Worm (Caenorhabditis elegans) whole organism, young adult: ENCODE data around the gene ari-2.
A peak's percentile ranks its signal among the peaks of the same experiment; 100 is the strongest.

Source experiments
- B0035.1 ChIP-seq: sonication (generic microtip); optimal IDR thresholded peaks from 2 replicates; lab custom pipeline; 2016; ENCODE audit warnings: missing genetic modification characterization, mild to moderate bottlenecking, missing compliant biosample characterization, missing genotype, missing genetic modification reagents
- B0261.1 ChIP-seq: sonication (generic microtip); optimal IDR thresholded peaks from 2 replicates; lab custom pipeline; 2016; ENCODE audit warnings: mild to moderate bottlenecking, missing genetic modification characterization, moderate library complexity, missing compliant biosample characterization
- C06A6.2 ChIP-seq: fragments of 200-800 bp; sonication (Bioruptor generic); conservative IDR thresholded peaks from 2 replicates; pipeline ENCODE4 v1.3.6; 2022; ENCODE audit warnings: missing genetic modification characterization, missing compliant biosample characterization
- F10E7.11 ChIP-seq: sonication (generic microtip); optimal IDR thresholded peaks from 2 replicates; lab custom pipeline; 2017; ENCODE audit warnings: mild to moderate bottlenecking, missing genetic modification characterization, moderate library complexity, missing compliant biosample characterization
- F55B11.4 ChIP-seq: sonication (generic microtip); optimal IDR thresholded peaks from 2 replicates; lab custom pipeline; 2016; ENCODE audit warnings: missing compliant biosample characterization, missing genetic modification characterization, borderline replicate concordance; ENCODE audit not compliant: insufficient read depth
- K11D2.4 ChIP-seq: fragments of 200-800 bp; sonication (Bioruptor generic); IDR thresholded peaks from 2 replicates; pipeline ENCODE4 v1.3.6; 2022; ENCODE audit warnings: missing genetic modification reagents, missing genetic modification characterization, missing compliant biosample characterization
- Y56A3A.18 ChIP-seq: fragments of 200-800 bp; sonication (Bioruptor generic); IDR thresholded peaks from 2 replicates; pipeline ENCODE4 v1.3.6; 2022; ENCODE audit warnings: missing genetic modification reagents, missing genetic modification characterization, missing compliant biosample characterization
- Y67H2A.10 ChIP-seq: fragments of 200-800 bp; sonication (Bioruptor generic); conservative IDR thresholded peaks from 2 replicates; pipeline ENCODE4 v1.3.6; 2022; ENCODE audit warnings: missing genetic modification reagents, missing genetic modification characterization, missing compliant biosample characterization
- Y79H2A.3 ChIP-seq: fragments of 200-800 bp; sonication (Bioruptor generic); conservative IDR thresholded peaks from 2 replicates; pipeline ENCODE4 v1.3.6; 2022; ENCODE audit warnings: missing genetic modification reagents, missing genetic modification characterization, missing compliant biosample characterization
- Y95B8A.8 ChIP-seq: fragments of 200-800 bp; sonication (Bioruptor generic); IDR thresholded peaks from 2 replicates; pipeline ENCODE4 v1.3.6; 2022; ENCODE audit warnings: missing genetic modification reagents, missing genetic modification characterization, missing compliant biosample characterization
- ZK185.1 ChIP-seq: sonication (generic microtip); optimal IDR thresholded peaks from 2 replicates; lab custom pipeline; 2016; ENCODE audit warnings: mild to moderate bottlenecking, missing genetic modification characterization, missing compliant biosample characterization; ENCODE audit not compliant: poor library complexity, severe bottlenecking
- ama-1 ChIP-seq, 3 experiments: fragments of 150-350 bp in 1 of 3; sonication (generic microtip) in 2 of 3; optimal IDR thresholded peaks; 2 replicates each; lab custom pipeline; 2014 to 2018; ENCODE audit warnings: missing biosample characterization in 2 of 3, missing genetic modification characterization in 2 of 3, missing genetic modification reagents in 2 of 3
- aptf-2 ChIP-seq: fragments of 200-800 bp; sonication (Bioruptor generic); conservative IDR thresholded peaks from 2 replicates; pipeline ENCODE4 v1.3.6; 2022; ENCODE audit warnings: missing genetic modification reagents, missing genetic modification characterization, missing compliant biosample characterization
- aptf-3 ChIP-seq: fragments of 200-800 bp; sonication (Bioruptor generic); IDR thresholded peaks from 2 replicates; pipeline ENCODE4 v1.3.6; 2022; ENCODE audit warnings: missing genetic modification characterization, missing compliant biosample characterization
- athp-1 ChIP-seq: sonication (generic microtip); optimal IDR thresholded peaks from 2 replicates; lab custom pipeline; 2017; ENCODE audit warnings: mild to moderate bottlenecking, missing genetic modification characterization, missing compliant biosample characterization
- ccch-3 ChIP-seq: fragments of 200-800 bp; sonication (Bioruptor generic); optimal IDR thresholded peaks from 2 replicates; lab custom pipeline; 2018; ENCODE audit warnings: mild to moderate bottlenecking, missing genetic modification characterization, missing compliant biosample characterization
- cebp-1 ChIP-seq, 2 experiments: fragments of 200-800 bp in 1 of 2; sonication (Bioruptor generic) in 1 of 2; sonication (generic microtip) in 1 of 2; IDR thresholded peaks in 1 of 2; optimal IDR thresholded peaks in 1 of 2; 2 replicates each; pipeline versions ENCODE4 v1.3.6 to Lab custom; 2017 to 2022; ENCODE audit warnings: missing compliant biosample characterization in 2 of 2, missing genetic modification characterization in 2 of 2, mild to moderate bottlenecking in 1 of 2, missing genetic modification reagents in 1 of 2, moderate library complexity in 1 of 2
- cebp-2 ChIP-seq: fragments of 200-800 bp; sonication (Bioruptor generic); IDR thresholded peaks from 2 replicates; pipeline ENCODE4 v1.3.6; 2022; ENCODE audit warnings: missing genetic modification characterization, missing compliant biosample characterization
- ceh-27 ChIP-seq: fragments of 200-800 bp; sonication (Bioruptor generic); optimal IDR thresholded peaks from 2 replicates; lab custom pipeline; 2018; ENCODE audit warnings: mild to moderate bottlenecking, missing genetic modification characterization, moderate library complexity, missing compliant biosample characterization
- ceh-58 ChIP-seq: fragments of 200-800 bp; sonication (Bioruptor generic); IDR thresholded peaks from 2 replicates; pipeline ENCODE4 v1.3.6; 2022; ENCODE audit warnings: missing genetic modification characterization, missing compliant biosample characterization
- egl-44 ChIP-seq: fragments of 200-800 bp; sonication (Bioruptor generic); IDR thresholded peaks from 2 replicates; pipeline ENCODE4 v1.3.6; 2022; ENCODE audit warnings: missing genetic modification reagents, missing genetic modification characterization, missing compliant biosample characterization
- egrh-3 ChIP-seq: fragments of 200-800 bp; sonication (Bioruptor generic); IDR thresholded peaks from 2 replicates; pipeline ENCODE4 v1.3.6; 2022; ENCODE audit warnings: missing genetic modification reagents, missing genetic modification characterization, missing compliant biosample characterization
- ets-4 ChIP-seq: fragments of 200-800 bp; sonication (Bioruptor generic); optimal IDR thresholded peaks from 2 replicates; lab custom pipeline; 2018; ENCODE audit warnings: mild to moderate bottlenecking, missing genetic modification characterization, missing compliant biosample characterization
- him-1 ChIP-seq: sonication (generic microtip); optimal IDR thresholded peaks from 2 replicates; lab custom pipeline; 2016; ENCODE audit warnings: missing genotype, missing genetic modification reagents, missing genetic modification characterization, missing compliant biosample characterization
- hsf-1 ChIP-seq: fragments of 200-800 bp; sonication (Bioruptor generic); IDR thresholded peaks from 2 replicates; pipeline ENCODE4 v1.3.6; 2022; ENCODE audit warnings: missing genetic modification reagents, missing genetic modification characterization, missing compliant biosample characterization
- lin-54 ChIP-seq: fragments of 200-800 bp; sonication (Bioruptor generic); optimal IDR thresholded peaks from 2 replicates; lab custom pipeline; 2018; ENCODE audit warnings: mild to moderate bottlenecking, missing genetic modification characterization, missing compliant biosample characterization
- lir-1 ChIP-seq: fragments of 200-800 bp; sonication (Bioruptor generic); conservative IDR thresholded peaks from 2 replicates; pipeline ENCODE4 v1.3.6; 2022; ENCODE audit warnings: missing genetic modification reagents, missing genetic modification characterization, missing compliant biosample characterization
- lsy-27 ChIP-seq: sonication (generic microtip); optimal IDR thresholded peaks from 2 replicates; lab custom pipeline; 2017; ENCODE audit warnings: missing genetic modification characterization, mild to moderate bottlenecking, missing compliant biosample characterization, antibody characterized with exemption, missing genotype, borderline replicate concordance; ENCODE audit not compliant: insufficient read depth
- madf-3 ChIP-seq: fragments of 200-800 bp; sonication (Bioruptor generic); IDR thresholded peaks from 2 replicates; pipeline ENCODE4 v1.3.6; 2022; ENCODE audit warnings: missing genetic modification reagents, missing genetic modification characterization, missing compliant biosample characterization
- mcd-1 ChIP-seq: fragments of 200-800 bp; sonication (Bioruptor generic); IDR thresholded peaks from 2 replicates; pipeline ENCODE4 v1.3.6; 2022; ENCODE audit warnings: missing genetic modification reagents, missing genetic modification characterization, missing compliant biosample characterization
- mel-28 ChIP-seq: sonication (generic microtip); optimal IDR thresholded peaks from 2 replicates; lab custom pipeline; 2016; ENCODE audit warnings: borderline replicate concordance, mild to moderate bottlenecking, missing genetic modification characterization, missing compliant biosample characterization
- mxl-1 ChIP-seq: sonication (generic microtip); optimal IDR thresholded peaks from 2 replicates; lab custom pipeline; 2016; ENCODE audit warnings: missing genetic modification characterization, missing compliant biosample characterization
- nfya-1 ChIP-seq: sonication (generic microtip); optimal IDR thresholded peaks from 2 replicates; lab custom pipeline; 2017; ENCODE audit warnings: antibody characterized with exemption, missing compliant biosample characterization, missing genetic modification characterization, borderline replicate concordance; ENCODE audit not compliant: insufficient read depth
- nhr-179 ChIP-seq: sonication (generic microtip); optimal IDR thresholded peaks from 2 replicates; lab custom pipeline; 2016; ENCODE audit warnings: mild to moderate bottlenecking, missing genetic modification characterization, missing compliant biosample characterization
- nhr-27 ChIP-seq: fragments of 200-800 bp; sonication (Bioruptor generic); optimal IDR thresholded peaks from 2 replicates; lab custom pipeline; 2018; ENCODE audit warnings: mild to moderate bottlenecking, missing genetic modification characterization, moderate library complexity, missing compliant biosample characterization
- rpc-1 ChIP-seq, 2 experiments: fragments of 150-350 bp in 1 of 2; sonication (generic microtip) in 1 of 2; optimal IDR thresholded peaks; 2 replicates each; lab custom pipeline; 2014 to 2018; ENCODE audit warnings: missing biosample characterization in 1 of 2, missing genetic modification characterization in 1 of 2, missing genetic modification reagents in 1 of 2, missing genotype in 1 of 2
- snpc-1.1 ChIP-seq: sonication (generic microtip); optimal IDR thresholded peaks from 2 replicates; lab custom pipeline; 2017; ENCODE audit warnings: missing genetic modification characterization, mild to moderate bottlenecking, missing compliant biosample characterization, antibody characterized with exemption, moderate library complexity, missing genotype, missing genetic modification reagents; ENCODE audit not compliant: insufficient read depth
- snpc-3.4 ChIP-seq: sonication (generic microtip); optimal IDR thresholded peaks from 2 replicates; lab custom pipeline; 2017; ENCODE audit warnings: missing genetic modification characterization, mild to moderate bottlenecking, missing compliant biosample characterization, antibody characterized with exemption, moderate library complexity, missing genotype, missing genetic modification reagents
- sptf-2 ChIP-seq: fragments of 200-800 bp; sonication (Bioruptor generic); optimal IDR thresholded peaks from 2 replicates; lab custom pipeline; 2018; ENCODE audit warnings: mild to moderate bottlenecking, missing genetic modification characterization, missing compliant biosample characterization
- tbp1 ChIP-seq: fragments of 200-800 bp; sonication (Bioruptor generic); optimal IDR thresholded peaks from 2 replicates; lab custom pipeline; 2018; ENCODE audit warnings: mild to moderate bottlenecking, missing genetic modification characterization, missing compliant biosample characterization
- tbx-9 ChIP-seq: sonication (generic microtip); optimal IDR thresholded peaks from 2 replicates; lab custom pipeline; 2016; ENCODE audit warnings: borderline replicate concordance, missing genetic modification characterization, inconsistent platforms, missing compliant biosample characterization
- unc-130 ChIP-seq: sonication (generic microtip); optimal IDR thresholded peaks from 2 replicates; lab custom pipeline; 2016; ENCODE audit warnings: missing genetic modification reagents, missing genetic modification characterization, missing compliant biosample characterization
- unc-62 ChIP-seq: fragments of 150-350 bp; optimal IDR thresholded peaks from 2 replicates; lab custom pipeline; 2014; ENCODE audit warnings: missing biosample characterization, missing genetic modification reagents, missing genetic modification characterization
- xnd-1 ChIP-seq: sonication (generic microtip); optimal IDR thresholded peaks from 2 replicates; lab custom pipeline; 2016; ENCODE audit warnings: missing genotype, missing genetic modification reagents, missing genetic modification characterization, missing compliant biosample characterization
- zim-3 ChIP-seq: sonication (generic microtip); optimal IDR thresholded peaks from 2 replicates; lab custom pipeline; 2017; ENCODE audit warnings: mild to moderate bottlenecking, missing genetic modification characterization, moderate library complexity, missing compliant biosample characterization
- ztf-22 ChIP-seq: fragments of 200-800 bp; sonication (Bioruptor generic); optimal IDR thresholded peaks from 2 replicates; lab custom pipeline; 2018; ENCODE audit warnings: mild to moderate bottlenecking, missing genetic modification characterization, moderate library complexity, missing compliant biosample characterization

ari-2 gene

DNA sequence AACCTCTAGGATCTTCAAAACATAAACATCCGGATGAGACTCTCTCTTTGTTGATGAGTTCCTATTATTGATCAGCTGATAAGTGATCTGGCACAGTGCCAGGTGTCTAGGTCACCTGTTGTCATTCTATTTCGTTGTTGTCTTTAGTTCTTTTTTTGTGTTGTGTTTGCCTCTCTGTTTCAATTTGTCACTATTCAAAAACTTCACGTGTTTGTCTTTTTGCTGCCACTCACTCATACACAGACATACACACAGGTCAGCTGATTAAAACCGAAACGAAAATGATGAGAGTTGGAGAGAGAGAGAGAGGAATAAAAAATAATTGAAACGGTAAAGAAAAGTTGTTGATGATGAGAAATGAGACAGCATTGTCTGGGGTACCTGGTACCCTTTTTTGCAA, 40.2 kb downstream of the ari-2 start (continued):
- TF ChIP-seq K11D2.4, result peak; percentile 80
- TF ChIP-seq egrh-3 (GFP tag; lab: Robert Waterston, UW), result no peak
- TF ChIP-seq nhr-27 (tag; lab: Kevin White, UChicago), result no peak
- TF ChIP-seq ama-1 (optimal IDR thresholded peaks at IDR 0.05; lab: Kevin White, UChicago), result no peak
- no peak for TF ChIP-seq ama-1 (GFP tag; optimal IDR thresholded peaks at IDR 0.05; lab: Kevin White, UChicago)
- TF ChIP-seq F55B11.4 (tag; lab: Kevin White, UChicago), result no peak
- TF ChIP-seq zim-3 (tag; lab: Kevin White, UChicago), result no peak
- TF ChIP-seq mxl-1, result no peak
- no peak for TF ChIP-seq Y79H2A.3 (GFP tag; lab: Robert Waterston, UW)
- peak; percentile 73; the same call in 1 of the 2 replicates for TF ChIP-seq Y95B8A.8 (GFP tag; lab: Robert Waterston, UW)
- TF ChIP-seq lin-54 (GFP tag; lab: Kevin White, UChicago), result peak; percentile 61
- no peak for TF ChIP-seq xnd-1 (tag; lab: Kevin White, UChicago)
- no peak for TF ChIP-seq mel-28 (tag; lab: Kevin White, UChicago)
- no peak for TF ChIP-seq Y67H2A.10
- no peak for TF ChIP-seq lsy-27 (tag; lab: Kevin White, UChicago)
- peak; percentile 77 for TF ChIP-seq C06A6.2
- TF ChIP-seq nhr-179 (tag; lab: Kevin White, UChicago), result no peak
- TF ChIP-seq athp-1 (tag; lab: Kevin White, UChicago), result no peak
- no peak for TF ChIP-seq ceh-58 (GFP tag; lab: Robert Waterston, UW)
- no peak for TF ChIP-seq ZK185.1 (tag; lab: Kevin White, UChicago)
- TF ChIP-seq tbx-9 (tag; lab: Kevin White, UChicago), result no peak
- no peak for TF ChIP-seq rpc-1 (optimal IDR thresholded peaks at IDR 0.05; lab: Kevin White, UChicago)
- TF ChIP-seq rpc-1 (tag; optimal IDR thresholded peaks at IDR 0.05; lab: Kevin White, UChicago), result no peak
- TF ChIP-seq lir-1 (GFP tag; lab: Robert Waterston, UW), result peak; percentile 66; the same call in 1 of the 2 replicates
- no peak for TF ChIP-seq him-1 (tag; lab: Kevin White, UChicago)
- TF ChIP-seq aptf-3 (GFP tag; lab: Robert Waterston, UW), result no peak
- no peak for TF ChIP-seq snpc-3.4 (tag; lab: Kevin White, UChicago)
- TF ChIP-seq ceh-27, result peak; percentile 76
- TF ChIP-seq ccch-3 (GFP tag; lab: Kevin White, UChicago), result no peak
- no peak for TF ChIP-seq cebp-2
- no peak for TF ChIP-seq aptf-2 (GFP tag; lab: Robert Waterston, UW)
- peak; percentile 51 for TF ChIP-seq tbp1 (GFP tag; lab: Kevin White, UChicago)
- TF ChIP-seq egl-44 (GFP tag; lab: Robert Waterston, UW), result peak; percentile 84; the same call in 1 of the 2 replicates
- TF ChIP-seq ztf-22 (GFP tag; lab: Kevin White, UChicago), result peak; percentile 95
- peak; percentile 41; the same call in 1 of the 2 replicates for TF ChIP-seq mcd-1
- peak; percentile 60 for TF ChIP-seq cebp-1 (GFP tag; IDR thresholded peaks at IDR 0.05; lab: Robert Waterston, UW)
- peak; percentile 79 for TF ChIP-seq cebp-1 (tag; optimal IDR thresholded peaks at IDR 0.05; lab: Kevin White, UChicago)
- TF ChIP-seq F10E7.11, result no peak
- no peak for TF ChIP-seq B0035.1
- no peak for TF ChIP-seq nfya-1
- TF ChIP-seq ets-4 (GFP tag; lab: Kevin White, UChicago), result peak; percentile 42
- no peak for TF ChIP-seq sptf-2 (GFP tag; lab: Kevin White, UChicago)
- TF ChIP-seq unc-62 (GFP tag; lab: Kevin White, UChicago), result peak; percentile 93
- TF ChIP-seq Y56A3A.18 (GFP tag; lab: Robert Waterston, UW), result no peak
- TF ChIP-seq B0261.1 (tag; lab: Kevin White, UChicago), result no peak
- peak; percentile 52; the same call in 1 of the 2 replicates for TF ChIP-seq madf-3 (GFP tag; lab: Robert Waterston, UW)
- TF ChIP-seq hsf-1 (GFP tag; lab: Robert Waterston, UW), result 0 out of 2 replicates have a peak, but pooled peaks have one; percentile 28
- TF ChIP-seq unc-130 (GFP tag; lab: Kevin White, UChicago), result no peak
- TF ChIP-seq snpc-1.1 (tag; lab: Kevin White, UChicago), result no peak
